Worm (Caenorhabditis elegans) whole organism, midembryonic: ENCODE measurements around the gene Y66H1A.5.

Experiments used
- flt-1 ChIP-seq: fragments of 200-800 bp; sonication (Bioruptor generic); IDR thresholded peaks from 2 replicates; pipeline ENCODE4 v1.3.6; 2022; ENCODE audit warnings: missing genetic modification characterization, missing compliant biosample characterization
- tab-1 ChIP-seq: fragments of 200-800 bp; sonication (Bioruptor generic); IDR thresholded peaks from 2 replicates; pipeline ENCODE4 v1.3.6; 2022; ENCODE audit warnings: missing genetic modification characterization, missing compliant biosample characterization

ce11 chrIV:378367-378766, 50.6 kb downstream of the Y66H1A.5 start:
- TF ChIP-seq tab-1 (GFP tag; lab: Robert Waterston, UW) (no peak), flt-1 (GFP tag; lab: Robert Waterston, UW) (no peak)
